Fruit fly (Drosophila melanogaster) whole organism: ENCODE results near the gene Lsp1gamma.

ENCODE experiments used
- CG8478 ChIP-seq: fragments of >200 bp; optimal IDR thresholded peaks from 2 replicates; lab custom pipeline; 2018; ENCODE audit warnings: inconsistent platforms
- Dll ChIP-seq: fragments of >200 bp; optimal IDR thresholded peaks from 2 replicates; lab custom pipeline; 2017
- EcR ChIP-seq, 2 experiments: fragments of >200 bp; optimal IDR thresholded peaks; 2 replicates each; lab custom pipeline; 2017; ENCODE audit warnings: missing biosample characterization in 2 of 2, missing genetic modification characterization in 2 of 2, missing genetic modification reagents in 2 of 2
- psq ChIP-seq: fragments of >200 bp; optimal IDR thresholded peaks from 2 replicates; lab custom pipeline; 2017
- usp ChIP-seq: fragments of >200 bp; optimal IDR thresholded peaks from 2 replicates; lab custom pipeline; 2017; ENCODE audit warnings: missing biosample characterization, missing genetic modification characterization, mixed read lengths

dm6 chr3L:94866-95265 is 28.6 kb downstream of the Lsp1gamma start:
- TF ChIP-seq Dll (lab: Kevin White, UChicago) (no peak), EcR (GFP tag; optimal IDR thresholded peaks at IDR 0.05; lab: Kevin White, UChicago) (no peak), CG8478 (lab: Kevin White, UChicago) (no peak), usp (GFP tag; lab: Kevin White, UChicago) (no peak), psq (no peak)
